Worm (Caenorhabditis elegans): ENCODE measurements around the gene msp-79.

DNA sequence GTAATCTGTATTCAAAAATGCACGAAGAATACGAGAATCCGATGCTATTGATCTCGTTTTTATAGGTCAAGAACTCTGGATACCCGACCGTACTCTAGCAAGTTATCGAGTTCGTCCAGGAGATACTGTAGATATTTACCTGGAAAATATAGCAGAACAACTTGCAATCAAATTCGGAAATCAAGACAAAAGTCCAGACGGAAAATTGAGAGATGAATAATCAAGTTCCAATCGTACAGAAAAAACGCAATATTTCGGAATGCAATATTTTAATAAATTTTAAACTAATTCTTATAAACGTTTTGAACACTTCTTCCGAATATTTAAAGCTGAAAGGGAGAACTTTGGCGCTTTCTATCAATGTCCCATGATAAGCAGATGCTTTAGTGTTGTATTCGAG is 28.0 kb downstream of the msp-79 start:
- TF ChIP-seq zip-5 (tag; optimal IDR thresholded peaks at IDR 0.05) (no peak), ets-4 (tag; optimal IDR thresholded peaks at IDR 0.05) (no peak), ama-1 (optimal IDR thresholded peaks at IDR 0.05) (no peak), T23F11.4 (GFP tag; optimal IDR thresholded peaks at IDR 0.05) (no peak)
